Fruit fly (Drosophila melanogaster) S2 (cell line): ENCODE data around the gene CG6321.

Experiments used
- CG8478 ChIP-seq: fragments of >200 bp; optimal IDR thresholded peaks from 2 replicates; lab custom pipeline; 2018
- CTCF ChIP-seq, 2 experiments: fragments of >200 bp; optimal IDR thresholded peaks; 2 replicates each; lab custom pipeline; 2018

DNA sequence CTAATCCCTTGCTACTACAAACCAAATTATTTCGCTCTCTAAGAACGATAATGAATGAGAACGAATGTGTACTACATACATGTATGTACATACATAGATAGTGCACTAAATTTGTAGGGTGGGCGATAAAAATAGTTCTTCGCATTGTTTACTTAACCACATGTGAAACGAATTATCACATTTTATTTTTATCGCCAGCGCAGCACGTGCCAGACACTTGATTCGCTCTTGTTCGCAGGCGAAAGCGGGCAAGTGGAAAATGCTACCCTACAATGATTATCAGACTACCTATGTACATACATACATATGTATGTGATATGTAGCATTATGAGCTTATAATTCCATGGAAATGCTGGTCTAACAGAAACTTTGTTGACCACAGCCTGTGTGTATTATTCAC lies 24.8 kb upstream of the CG6321 start:
- TF ChIP-seq CTCF (optimal IDR thresholded peaks at IDR 0.05; lab: Kevin White, UChicago) (no peak), CG8478 (lab: Kevin White, UChicago) (no peak)
